Fruit fly (Drosophila melanogaster) whole organism, adult: Measurements from ENCODE around the gene Mip.

Experiments used
- CG12768 ChIP-seq: fragments of 200-800 bp; sonication (Bioruptor generic); optimal IDR thresholded peaks from 2 replicates; lab custom pipeline; 2017; ENCODE audit warnings: missing biosample characterization, missing genetic modification characterization, mild to moderate bottlenecking, moderate library complexity, missing genetic modification reagents
- CG33017 ChIP-seq: fragments of 200-800 bp; sonication (Bioruptor generic); optimal IDR thresholded peaks from 2 replicates; lab custom pipeline; 2018; ENCODE audit warnings: missing biosample characterization, mild to moderate bottlenecking, missing genetic modification characterization, moderate library complexity
- CG5204 ChIP-seq: fragments of 200-800 bp; sonication (Bioruptor generic); optimal IDR thresholded peaks from 2 replicates; lab custom pipeline; 2016; ENCODE audit warnings: missing biosample characterization, missing genetic modification characterization
- CG7101 ChIP-seq: fragments of 200-800 bp; sonication (Bioruptor generic); optimal IDR thresholded peaks from 2 replicates; lab custom pipeline; 2018; ENCODE audit warnings: missing biosample characterization, mild to moderate bottlenecking, missing genetic modification characterization, moderate library complexity
- Clk ChIP-seq: fragments of 200-800 bp; sonication (Bioruptor generic); optimal IDR thresholded peaks from 2 replicates; lab custom pipeline; 2017; ENCODE audit warnings: missing biosample characterization, missing genetic modification characterization
- bab1 ChIP-seq: fragments of 200-800 bp; sonication (Bioruptor generic); optimal IDR thresholded peaks from 3 replicates; lab custom pipeline; 2019; ENCODE audit warnings: missing biosample characterization, mild to moderate bottlenecking, missing genetic modification characterization, moderate library complexity
- cic ChIP-seq: fragments of 200-800 bp; sonication (Bioruptor generic); optimal IDR thresholded peaks from 2 replicates; lab custom pipeline; 2017; ENCODE audit warnings: missing biosample characterization, mild to moderate bottlenecking, missing genetic modification characterization, moderate library complexity
- cnc ChIP-seq, 2 experiments: fragments of >200 bp; optimal IDR thresholded peaks; 2 replicates each; lab custom pipeline; 2017
- kay ChIP-seq: fragments of 200-800 bp; sonication (Bioruptor generic); peaks from one replicate; lab custom pipeline; 2016; ENCODE audit warnings: missing biosample characterization, missing genetic modification characterization, borderline replicate concordance
- ovo ChIP-seq: fragments of 200-800 bp; sonication (Bioruptor generic); optimal IDR thresholded peaks from 2 replicates; lab custom pipeline; 2016; ENCODE audit warnings: missing biosample characterization, missing genetic modification characterization
- pad ChIP-seq: fragments of 200-800 bp; sonication (Bioruptor generic); optimal IDR thresholded peaks from 3 replicates; lab custom pipeline; 2017; ENCODE audit warnings: missing biosample characterization, missing genetic modification characterization, mild to moderate bottlenecking, moderate library complexity, missing genetic modification reagents
- toe ChIP-seq: fragments of 200-800 bp; sonication (Bioruptor generic); optimal IDR thresholded peaks from 2 replicates; lab custom pipeline; 2016; ENCODE audit warnings: missing biosample characterization, missing genetic modification characterization

dm6 chr3L:17316220-17316619 is 33.2 kb downstream of the Mip start:
- TF ChIP-seq Clk (GFP tag; lab: Kevin White, UChicago), result no peak
- TF ChIP-seq kay, result no peak
- no peak for TF ChIP-seq cnc (optimal IDR thresholded peaks at IDR 0.05; lab: Kevin White, UChicago)
- no peak for TF ChIP-seq ovo (GFP tag; lab: Kevin White, UChicago)
- no peak for TF ChIP-seq CG5204 (GFP tag; lab: Kevin White, UChicago)
- TF ChIP-seq CG7101 (tag; lab: Kevin White, UChicago), result no peak
- TF ChIP-seq CG12768 (GFP tag; lab: Kevin White, UChicago), result no peak
- TF ChIP-seq pad (GFP tag; lab: Kevin White, UChicago), result no peak
- no peak for TF ChIP-seq bab1 (GFP tag; lab: Kevin White, UChicago)
- no peak for TF ChIP-seq cic (GFP tag; lab: Kevin White, UChicago)
- no peak for TF ChIP-seq CG33017 (tag; lab: Kevin White, UChicago)
- no peak for TF ChIP-seq toe (GFP tag; lab: Kevin White, UChicago)
